Worm (Caenorhabditis elegans) whole organism, L2 larva: Measurements from ENCODE around the gene erl-1.

Experiments used
- ZK546.5 ChIP-seq: sonication (generic microtip); optimal IDR thresholded peaks from 2 replicates; lab custom pipeline; 2017; ENCODE audit warnings: missing biosample characterization, missing genetic modification characterization
- aly-2 ChIP-seq: fragments of 150-350 bp; optimal IDR thresholded peaks from 2 replicates; lab custom pipeline; 2014; ENCODE audit warnings: missing biosample characterization, missing genetic modification characterization
- mdl-1 ChIP-seq, 2 experiments: fragments of 150-350 bp in 1 of 2; sonication (generic microtip) in 1 of 2; optimal IDR thresholded peaks; 2 replicates each; lab custom pipeline; 2017; ENCODE audit warnings: missing biosample characterization in 2 of 2, missing genetic modification characterization in 2 of 2
- nhr-11 ChIP-seq: fragments of 150-350 bp; optimal IDR thresholded peaks from 2 replicates; lab custom pipeline; 2014; ENCODE audit warnings: missing biosample characterization, missing genetic modification characterization
- nhr-12 ChIP-seq: fragments of 150-350 bp; optimal IDR thresholded peaks from 2 replicates; lab custom pipeline; 2014; ENCODE audit warnings: missing biosample characterization, missing genetic modification characterization
- unc-62 ChIP-seq: fragments of 150-350 bp; optimal IDR thresholded peaks from 2 replicates; lab custom pipeline; 2014; ENCODE audit warnings: missing biosample characterization, missing genetic modification reagents, missing genetic modification characterization
- zag-1 ChIP-seq: fragments of 150-350 bp; optimal IDR thresholded peaks from 2 replicates; lab custom pipeline; 2014; ENCODE audit warnings: missing biosample characterization, missing genetic modification characterization

ce11 chrIV:12336893-12337627, 49.3 kb downstream of the erl-1 start, which contains the start of the genes F19B6.10 and wht-5:
- TF ChIP-seq aly-2 (tag; lab: Kevin White, UChicago) = no peak
- no peak for TF ChIP-seq zag-1 (tag; lab: Kevin White, UChicago)
- TF ChIP-seq ZK546.5 (tag; lab: Kevin White, UChicago) = no peak
- no peak for TF ChIP-seq unc-62 (GFP tag; lab: Kevin White, UChicago)
- no peak for TF ChIP-seq mdl-1 (tag; optimal IDR thresholded peaks at IDR 0.05; lab: Kevin White, UChicago)
- TF ChIP-seq nhr-12 (tag; lab: Kevin White, UChicago) = no peak
- no peak for TF ChIP-seq nhr-11
